Worm (Caenorhabditis elegans) whole organism, L2 larva: ENCODE data around the gene R02D5.24.

Source experiments
- C34F6.9 ChIP-seq: fragments of 150-350 bp; optimal IDR thresholded peaks from 2 replicates; lab custom pipeline; 2014; ENCODE audit warnings: missing biosample characterization, missing genetic modification characterization
- F13H6.1 ChIP-seq: sonication (generic microtip); optimal IDR thresholded peaks from 2 replicates; lab custom pipeline; 2016; ENCODE audit warnings: missing genetic modification characterization, missing compliant biosample characterization
- Y55F3AM.14 ChIP-seq: fragments of 200-800 bp; sonication (Bioruptor generic); optimal IDR thresholded peaks from 2 replicates; lab custom pipeline; 2018; ENCODE audit warnings: mild to moderate bottlenecking, missing genetic modification characterization, missing compliant biosample characterization
- ZK546.5 ChIP-seq: sonication (generic microtip); optimal IDR thresholded peaks from 2 replicates; lab custom pipeline; 2017; ENCODE audit warnings: missing biosample characterization, missing genetic modification characterization
- alr-1 ChIP-seq: fragments of 150-350 bp; optimal IDR thresholded peaks from 2 replicates; lab custom pipeline; 2014; ENCODE audit warnings: missing biosample characterization, missing genetic modification characterization
- aly-2 ChIP-seq: fragments of 150-350 bp; optimal IDR thresholded peaks from 2 replicates; lab custom pipeline; 2014; ENCODE audit warnings: missing biosample characterization, missing genetic modification characterization
- ceh-82 ChIP-seq: fragments of 150-350 bp; optimal IDR thresholded peaks from 2 replicates; lab custom pipeline; 2014; ENCODE audit warnings: missing biosample characterization, missing genetic modification characterization
- crh-2 ChIP-seq: sonication (generic microtip); optimal IDR thresholded peaks from 2 replicates; lab custom pipeline; 2017; ENCODE audit warnings: missing biosample characterization, missing genetic modification characterization
- dmd-4 ChIP-seq: sonication (generic microtip); optimal IDR thresholded peaks from 2 replicates; lab custom pipeline; 2017; ENCODE audit warnings: missing biosample characterization, missing genetic modification characterization
- egl-27 ChIP-seq: sonication (generic microtip); optimal IDR thresholded peaks from 3 replicates; lab custom pipeline; 2017; ENCODE audit warnings: missing biosample characterization, missing genetic modification reagents, missing genetic modification characterization
- fos-1 ChIP-seq: fragments of 150-350 bp; optimal IDR thresholded peaks from 2 replicates; lab custom pipeline; 2014; ENCODE audit warnings: missing biosample characterization, missing genetic modification characterization
- gmeb-1 ChIP-seq: fragments of 150-350 bp; optimal IDR thresholded peaks from 2 replicates; lab custom pipeline; 2014; ENCODE audit warnings: missing biosample characterization, missing genetic modification characterization
- lin-11 ChIP-seq: fragments of 150-350 bp; sonication (generic microtip); optimal IDR thresholded peaks from 2 replicates; lab custom pipeline; 2014; ENCODE audit warnings: missing biosample characterization, missing genetic modification characterization, inconsistent platforms, mixed read lengths
- lin-13 ChIP-seq: fragments of 150-350 bp; optimal IDR thresholded peaks from 2 replicates; lab custom pipeline; 2014; ENCODE audit warnings: missing biosample characterization, missing genetic modification reagents, missing genetic modification characterization
- mab-5 ChIP-seq: fragments of 150-350 bp; optimal IDR thresholded peaks from 2 replicates; lab custom pipeline; 2014; ENCODE audit warnings: missing biosample characterization, missing genetic modification characterization
- mdl-1 ChIP-seq, 2 experiments: fragments of 150-350 bp in 1 of 2; sonication (generic microtip) in 1 of 2; optimal IDR thresholded peaks; 2 replicates each; lab custom pipeline; 2017; ENCODE audit warnings: missing biosample characterization in 2 of 2, missing genetic modification characterization in 2 of 2
- nhr-10 ChIP-seq: sonication (generic microtip); optimal IDR thresholded peaks from 2 replicates; lab custom pipeline; 2017; ENCODE audit warnings: missing biosample characterization, missing genetic modification characterization
- nhr-21 ChIP-seq: fragments of 150-350 bp; optimal IDR thresholded peaks from 2 replicates; lab custom pipeline; 2014; ENCODE audit warnings: missing biosample characterization, missing genetic modification characterization
- nhr-23 ChIP-seq: fragments of 150-350 bp; optimal IDR thresholded peaks from 2 replicates; lab custom pipeline; 2014; ENCODE audit warnings: missing biosample characterization, missing genetic modification reagents, missing genetic modification characterization
- nhr-25 ChIP-seq: fragments of 150-350 bp; sonication (generic microtip); optimal IDR thresholded peaks from 3 replicates; lab custom pipeline; 2014; ENCODE audit warnings: missing biosample characterization, missing genetic modification characterization
- nhr-6 ChIP-seq: fragments of 150-350 bp; optimal IDR thresholded peaks from 2 replicates; lab custom pipeline; 2014; ENCODE audit warnings: missing biosample characterization, missing genetic modification characterization
- nhr-77 ChIP-seq: fragments of 150-350 bp; optimal IDR thresholded peaks from 2 replicates; lab custom pipeline; 2014; ENCODE audit warnings: missing biosample characterization, missing genetic modification characterization
- sem-4 ChIP-seq: fragments of 150-350 bp; optimal IDR thresholded peaks from 2 replicates; lab custom pipeline; 2014; ENCODE audit warnings: missing biosample characterization, missing genetic modification reagents, missing genetic modification characterization
- skn-1 ChIP-seq: sonication (generic microtip); optimal IDR thresholded peaks from 2 replicates; lab custom pipeline; 2017; ENCODE audit warnings: missing biosample characterization, missing genetic modification characterization
- sma-9 ChIP-seq, 2 experiments: fragments of 150-350 bp in 1 of 2; sonication (generic microtip) in 1 of 2; optimal IDR thresholded peaks; 2 replicates each; lab custom pipeline; 2014 to 2016; ENCODE audit warnings: missing genetic modification characterization in 2 of 2, mild to moderate bottlenecking in 1 of 2, missing biosample characterization in 1 of 2, missing compliant biosample characterization in 1 of 2, missing genetic modification reagents in 1 of 2, moderate library complexity in 1 of 2
- snpc-4 ChIP-seq: fragments of 150-350 bp; optimal IDR thresholded peaks from 2 replicates; lab custom pipeline; 2014; ENCODE audit warnings: missing biosample characterization, missing genetic modification characterization
- unc-39 ChIP-seq: fragments of 150-350 bp; optimal IDR thresholded peaks from 2 replicates; lab custom pipeline; 2014; ENCODE audit warnings: missing biosample characterization, missing genetic modification characterization
- unc-55 ChIP-seq: fragments of 150-350 bp; sonication (generic microtip); optimal IDR thresholded peaks from 3 replicates; lab custom pipeline; 2014; ENCODE audit warnings: missing biosample characterization, missing genetic modification reagents, missing genetic modification characterization
- unc-62 ChIP-seq: fragments of 150-350 bp; optimal IDR thresholded peaks from 2 replicates; lab custom pipeline; 2014; ENCODE audit warnings: missing biosample characterization, missing genetic modification reagents, missing genetic modification characterization
- zag-1 ChIP-seq: fragments of 150-350 bp; optimal IDR thresholded peaks from 2 replicates; lab custom pipeline; 2014; ENCODE audit warnings: missing biosample characterization, missing genetic modification characterization
- ztf-11 ChIP-seq: sonication (generic microtip); optimal IDR thresholded peaks from 2 replicates; lab custom pipeline; 2017; ENCODE audit warnings: missing biosample characterization, missing genetic modification characterization
- ztf-4 ChIP-seq: fragments of 150-350 bp; optimal IDR thresholded peaks from 2 replicates; lab custom pipeline; 2014; ENCODE audit warnings: missing biosample characterization, missing genetic modification characterization

Gene R02D5.24

ce11 chrV:14478979-14479378 is 22.2 kb upstream of the R02D5.24 start, which contains the start of gene clec-55:
TSS of gene clec-55 (plus strand) at chrV:14479279.
- TF ChIP-seq nhr-6: no peak
- TF ChIP-seq F13H6.1 (tag; lab: Kevin White, UChicago): no peak
- no peak for TF ChIP-seq dmd-4
- no peak for TF ChIP-seq ztf-11
- no peak for TF ChIP-seq ztf-4
- TF ChIP-seq snpc-4: no peak
- TF ChIP-seq lin-13 (GFP tag; lab: Kevin White, UChicago): no peak
- no peak for TF ChIP-seq zag-1 (tag; lab: Kevin White, UChicago)
- TF ChIP-seq unc-39 (tag; lab: Kevin White, UChicago): no peak
- TF ChIP-seq unc-55: no peak
- TF ChIP-seq, all 48 proteins: peak for 0

ce11 chrV:14480533-14480932 is 20.6 kb upstream of the R02D5.24 start:
- TF ChIP-seq sem-4 (tag; lab: Kevin White, UChicago) (no peak), crh-2 (no peak), ceh-82 (tag; lab: Kevin White, UChicago) (no peak), aly-2 (no peak), nhr-10 (tag; lab: Kevin White, UChicago) (no peak), unc-62 (GFP tag; lab: Kevin White, UChicago) (no peak), lin-11 (tag; lab: Kevin White, UChicago) (no peak)
- TF ChIP-seq, all 48 proteins: peak for 0

ce11 chrV:14481401-14481800 is 19.7 kb upstream of the R02D5.24 start, which contains the start of gene R02D5.7:
TSS of gene R02D5.7 (minus strand) at chrV:14481501.
- TF ChIP-seq nhr-23 (no peak), mdl-1 (tag; optimal IDR thresholded peaks at IDR 0.05; lab: Kevin White, UChicago) (no peak), egl-27 (tag; lab: Kevin White, UChicago) (no peak), nhr-21 (tag; lab: Kevin White, UChicago) (no peak), unc-55 (no peak)

ce11 chrV:14481987-14482386 is 19.2 kb upstream of the R02D5.24 start, which contains the start of gene R02D5.10:
TSS of gene R02D5.10 (plus strand) at chrV:14482287.
- no peak for TF ChIP-seq nhr-23
- TF ChIP-seq mab-5 (tag; lab: Kevin White, UChicago): no peak
- TF ChIP-seq nhr-10 (tag; lab: Kevin White, UChicago): no peak
- TF ChIP-seq ZK546.5 (tag; lab: Kevin White, UChicago): no peak
- no peak for TF ChIP-seq F13H6.1 (tag; lab: Kevin White, UChicago)
- TF ChIP-seq ztf-11: no peak
- TF ChIP-seq C34F6.9 (tag; lab: Kevin White, UChicago): no peak
- no peak for TF ChIP-seq nhr-25 (tag; lab: Kevin White, UChicago)
- no peak for TF ChIP-seq gmeb-1
- no peak for TF ChIP-seq sma-9 (GFP tag; optimal IDR thresholded peaks at IDR 0.05; lab: Kevin White, UChicago)
- no peak for TF ChIP-seq sma-9 (tag; optimal IDR thresholded peaks at IDR 0.05; lab: Kevin White, UChicago)
- no peak for TF ChIP-seq zag-1 (tag; lab: Kevin White, UChicago)
- no peak for TF ChIP-seq crh-2
- TF ChIP-seq nhr-21 (tag; lab: Kevin White, UChicago): no peak
- TF ChIP-seq Y55F3AM.14 (GFP tag; lab: Kevin White, UChicago): no peak

- no peak for TF ChIP-seq alr-1 (tag; lab: Kevin White, UChicago)
- TF ChIP-seq skn-1 (tag; lab: Kevin White, UChicago): peak; percentile 61
- TF ChIP-seq fos-1 (tag; lab: Kevin White, UChicago): peak; percentile 96
These were observed 18.4 kb upstream of the R02D5.24 start, which contains the start of gene R02D5.3 for ce11 chrV:14482728-14483210. TSS of gene R02D5.3 (plus strand) at chrV:14483160.

- no peak for TF ChIP-seq nhr-77 (tag; lab: Kevin White, UChicago)
- no peak for TF ChIP-seq unc-62 (GFP tag; lab: Kevin White, UChicago)
- no peak for TF ChIP-seq F13H6.1 (tag; lab: Kevin White, UChicago)
- TF ChIP-seq unc-55: no peak
- no peak for TF ChIP-seq zag-1 (tag; lab: Kevin White, UChicago)
- TF ChIP-seq, all 48 proteins: peak for 0
These were observed 16.6 kb upstream of the R02D5.24 start, which contains the start of gene R02D5.4 for ce11 chrV:14484582-14484981. TSS of gene R02D5.4 (minus strand) at chrV:14484682.
